Worm (Caenorhabditis elegans) whole organism, young adult: ENCODE results near the gene B0403.5.
A peak's percentile ranks its signal among the peaks of the same experiment; 100 is the strongest.

Experiments used
- B0019.2 ChIP-seq: fragments of 200-800 bp; sonication (Bioruptor generic); conservative IDR thresholded peaks from 2 replicates; pipeline ENCODE4 v1.3.6; 2022; ENCODE audit warnings: missing genetic modification reagents, missing genetic modification characterization, missing compliant biosample characterization
- D2030.7 ChIP-seq: fragments of 200-800 bp; sonication (Bioruptor generic); IDR thresholded peaks from 2 replicates; pipeline ENCODE4 v1.3.6; 2022; ENCODE audit warnings: missing genetic modification reagents, missing genetic modification characterization, missing compliant biosample characterization
- F37B4.10 ChIP-seq: fragments of 200-800 bp; sonication (Bioruptor generic); IDR thresholded peaks from 2 replicates; pipeline ENCODE4 v1.3.6; 2022; ENCODE audit warnings: missing genetic modification characterization, missing compliant biosample characterization
- T26A5.8 ChIP-seq: sonication (generic microtip); optimal IDR thresholded peaks from 2 replicates; lab custom pipeline; 2016; ENCODE audit warnings: missing genetic modification characterization, missing compliant biosample characterization
- Y53F4B.3 ChIP-seq: fragments of 200-800 bp; sonication (Bioruptor generic); IDR thresholded peaks from 2 replicates; pipeline ENCODE4 v1.3.6; 2022; ENCODE audit warnings: missing genetic modification reagents, missing genetic modification characterization, missing compliant biosample characterization
- akir-1 ChIP-seq: fragments of 200-800 bp; sonication (Bioruptor generic); optimal IDR thresholded peaks from 2 replicates; lab custom pipeline; 2018; ENCODE audit warnings: mild to moderate bottlenecking, missing genetic modification characterization, moderate library complexity, missing compliant biosample characterization
- attf-5 ChIP-seq: fragments of 200-800 bp; sonication (Bioruptor generic); optimal IDR thresholded peaks from 2 replicates; lab custom pipeline; 2018; ENCODE audit warnings: mild to moderate bottlenecking, missing genetic modification characterization, missing compliant biosample characterization
- ccch-3 ChIP-seq: fragments of 200-800 bp; sonication (Bioruptor generic); optimal IDR thresholded peaks from 2 replicates; lab custom pipeline; 2018; ENCODE audit warnings: mild to moderate bottlenecking, missing genetic modification characterization, missing compliant biosample characterization
- cebp-2 ChIP-seq: fragments of 200-800 bp; sonication (Bioruptor generic); IDR thresholded peaks from 2 replicates; pipeline ENCODE4 v1.3.6; 2022; ENCODE audit warnings: missing genetic modification characterization, missing compliant biosample characterization
- ceh-100 ChIP-seq: fragments of 200-800 bp; sonication (Bioruptor generic); IDR thresholded peaks from 2 replicates; pipeline ENCODE4 v1.3.6; 2022; ENCODE audit warnings: missing genetic modification reagents, missing genetic modification characterization, missing compliant biosample characterization
- ceh-58 ChIP-seq: fragments of 200-800 bp; sonication (Bioruptor generic); IDR thresholded peaks from 2 replicates; pipeline ENCODE4 v1.3.6; 2022; ENCODE audit warnings: missing genetic modification characterization, missing compliant biosample characterization
- die-1 ChIP-seq: sonication (generic microtip); optimal IDR thresholded peaks from 2 replicates; lab custom pipeline; 2016; ENCODE audit warnings: missing genotype, mild to moderate bottlenecking, missing genetic modification characterization, missing compliant biosample characterization
- hlh-12 ChIP-seq: sonication (generic microtip); optimal IDR thresholded peaks from 2 replicates; lab custom pipeline; 2016; ENCODE audit warnings: missing genetic modification characterization, missing compliant biosample characterization
- hmg-1.2 ChIP-seq: fragments of 200-800 bp; sonication (Bioruptor generic); IDR thresholded peaks from 2 replicates; pipeline ENCODE4 v1.3.6; 2022; ENCODE audit warnings: missing genetic modification reagents, missing genetic modification characterization, missing compliant biosample characterization
- hrde-1 ChIP-seq: sonication (generic microtip); optimal IDR thresholded peaks from 2 replicates; lab custom pipeline; 2016; ENCODE audit warnings: missing genetic modification characterization, mild to moderate bottlenecking, missing compliant biosample characterization, moderate library complexity, missing genotype, missing genetic modification reagents, borderline replicate concordance
- let-526 ChIP-seq: fragments of 200-800 bp; sonication (Bioruptor generic); IDR thresholded peaks from 2 replicates; pipeline ENCODE4 v1.3.6; 2022; ENCODE audit warnings: missing genetic modification reagents, missing genetic modification characterization, missing compliant biosample characterization
- lsy-27 ChIP-seq: sonication (generic microtip); optimal IDR thresholded peaks from 2 replicates; lab custom pipeline; 2017; ENCODE audit warnings: missing genetic modification characterization, mild to moderate bottlenecking, missing compliant biosample characterization, antibody characterized with exemption, missing genotype, borderline replicate concordance; ENCODE audit not compliant: insufficient read depth
- madf-10 ChIP-seq: sonication (generic microtip); optimal IDR thresholded peaks from 2 replicates; lab custom pipeline; 2016; ENCODE audit warnings: mild to moderate bottlenecking, missing genetic modification characterization, missing compliant biosample characterization
- madf-3 ChIP-seq: fragments of 200-800 bp; sonication (Bioruptor generic); IDR thresholded peaks from 2 replicates; pipeline ENCODE4 v1.3.6; 2022; ENCODE audit warnings: missing genetic modification reagents, missing genetic modification characterization, missing compliant biosample characterization
- mcd-1 ChIP-seq: fragments of 200-800 bp; sonication (Bioruptor generic); IDR thresholded peaks from 2 replicates; pipeline ENCODE4 v1.3.6; 2022; ENCODE audit warnings: missing genetic modification reagents, missing genetic modification characterization, missing compliant biosample characterization
- mel-28 ChIP-seq: sonication (generic microtip); optimal IDR thresholded peaks from 2 replicates; lab custom pipeline; 2016; ENCODE audit warnings: borderline replicate concordance, mild to moderate bottlenecking, missing genetic modification characterization, missing compliant biosample characterization
- nfyb-1 ChIP-seq: fragments of 200-800 bp; sonication (Bioruptor generic); IDR thresholded peaks from 2 replicates; pipeline ENCODE4 v1.3.6; 2022; ENCODE audit warnings: missing genetic modification reagents, missing genetic modification characterization, missing compliant biosample characterization
- nhr-120 ChIP-seq: fragments of 200-800 bp; sonication (Bioruptor generic); IDR thresholded peaks from 2 replicates; pipeline ENCODE4 v1.3.6; 2022; ENCODE audit warnings: missing genetic modification characterization, missing compliant biosample characterization
- nhr-179 ChIP-seq: sonication (generic microtip); optimal IDR thresholded peaks from 2 replicates; lab custom pipeline; 2016; ENCODE audit warnings: mild to moderate bottlenecking, missing genetic modification characterization, missing compliant biosample characterization
- nhr-80 ChIP-seq: sonication (generic microtip); optimal IDR thresholded peaks from 2 replicates; lab custom pipeline; 2016; ENCODE audit warnings: missing genetic modification characterization, missing compliant biosample characterization
- pbrm-1 ChIP-seq: fragments of 200-800 bp; sonication (Bioruptor generic); IDR thresholded peaks from 2 replicates; pipeline ENCODE4 v1.3.6; 2022; ENCODE audit warnings: missing genetic modification reagents, missing genetic modification characterization, missing compliant biosample characterization
- repo-1 ChIP-seq: sonication (generic microtip); optimal IDR thresholded peaks from 2 replicates; lab custom pipeline; 2017; ENCODE audit warnings: mild to moderate bottlenecking, missing genetic modification characterization, missing compliant biosample characterization
- unc-62 ChIP-seq: fragments of 150-350 bp; optimal IDR thresholded peaks from 2 replicates; lab custom pipeline; 2014; ENCODE audit warnings: missing biosample characterization, missing genetic modification reagents, missing genetic modification characterization
- xnd-1 ChIP-seq: sonication (generic microtip); optimal IDR thresholded peaks from 2 replicates; lab custom pipeline; 2016; ENCODE audit warnings: missing genotype, missing genetic modification reagents, missing genetic modification characterization, missing compliant biosample characterization
- ztf-18 ChIP-seq: sonication (generic microtip); optimal IDR thresholded peaks from 2 replicates; lab custom pipeline; 2016; ENCODE audit warnings: missing genotype, mild to moderate bottlenecking, missing genetic modification characterization, missing compliant biosample characterization

The B0403.5 gene

DNA sequence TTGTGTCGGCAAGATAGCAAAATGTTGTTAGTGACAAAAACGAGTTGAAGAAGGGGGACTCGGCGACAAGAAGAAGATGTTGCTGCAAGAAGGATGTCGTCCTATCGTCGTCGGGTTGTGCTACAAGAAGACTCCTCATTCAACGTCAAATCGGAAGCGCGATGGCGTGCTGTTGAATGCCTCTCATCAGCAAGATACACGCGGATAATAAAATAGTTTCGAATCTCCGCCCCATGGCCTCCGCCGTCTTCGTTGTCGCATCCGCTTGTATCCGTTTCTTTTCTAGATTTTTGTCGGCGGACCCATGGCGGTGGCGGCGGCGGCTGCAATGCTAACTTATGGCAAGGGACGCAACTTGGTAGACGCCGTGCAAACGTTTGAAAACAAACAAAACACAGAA, 19.5 kb upstream of the B0403.5 start:
- TF ChIP-seq F37B4.10 (GFP tag; lab: Robert Waterston, UW), result 0 out of 2 replicates have a peak, but pooled peaks have one; percentile 70
- TF ChIP-seq mel-28 (tag; lab: Kevin White, UChicago), result no peak
- TF ChIP-seq attf-5, result no peak
- TF ChIP-seq ztf-18 (tag; lab: Kevin White, UChicago), result no peak

DNA sequence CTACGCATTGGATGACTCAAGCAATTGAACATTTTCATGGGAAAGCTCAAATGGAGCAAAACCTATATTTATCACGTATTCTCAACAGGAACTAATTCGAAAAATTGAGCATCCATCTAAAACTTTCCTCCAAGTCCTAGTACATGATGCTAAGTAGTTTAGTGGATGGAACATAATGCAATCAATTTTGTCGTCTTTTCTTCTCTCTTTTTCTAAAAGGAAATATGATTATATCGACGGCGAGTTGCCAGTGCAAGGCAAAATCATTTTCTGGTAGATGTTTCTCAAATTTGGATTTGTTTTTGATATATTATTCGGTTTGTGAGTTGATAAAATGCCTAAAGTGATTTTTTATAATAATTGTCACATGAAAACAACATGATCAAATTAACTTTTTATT, 16.8 kb upstream of the B0403.5 start:
- TF ChIP-seq D2030.7, result no peak
- TF ChIP-seq unc-62, result no peak
- no peak for TF ChIP-seq pbrm-1
- no peak for TF ChIP-seq lsy-27 (tag; lab: Kevin White, UChicago)
- no peak for TF ChIP-seq mcd-1 (GFP tag; lab: Robert Waterston, UW)
- no peak for TF ChIP-seq T26A5.8
- TF ChIP-seq ceh-100 (GFP tag; lab: Robert Waterston, UW), result no peak
- no peak for TF ChIP-seq nhr-120 (GFP tag; lab: Robert Waterston, UW)
- TF ChIP-seq madf-10, result no peak
- no peak for TF ChIP-seq nhr-179 (tag; lab: Kevin White, UChicago)
- no peak for TF ChIP-seq hmg-1.2 (GFP tag; lab: Robert Waterston, UW)
- TF ChIP-seq hrde-1 (tag; lab: Kevin White, UChicago), result no peak
- no peak for TF ChIP-seq hlh-12 (tag; lab: Kevin White, UChicago)
- TF ChIP-seq, all 124 proteins: peak for 0

DNA sequence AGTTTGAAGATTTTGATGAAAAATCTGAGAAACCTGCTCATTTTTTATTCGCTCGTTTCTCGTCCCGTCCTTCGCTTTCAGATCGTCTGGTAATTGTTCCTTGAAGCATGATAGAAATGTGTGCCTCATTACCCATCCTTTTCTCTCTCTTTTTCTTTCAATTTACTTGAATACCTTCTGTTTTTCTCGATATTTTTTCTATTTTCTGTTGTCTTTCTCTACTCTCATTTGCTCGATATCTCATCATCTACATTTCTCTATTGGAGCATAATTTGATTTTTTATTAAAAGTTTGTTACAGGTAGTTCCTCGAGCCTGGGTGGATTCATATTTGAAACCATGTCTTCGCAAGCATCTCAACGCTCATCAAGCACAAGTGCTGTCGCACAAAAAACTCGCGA, 7.2 kb upstream of the B0403.5 start, which contains the start of gene ubc-17:
TSS of gene ubc-17 (plus strand) at position 301 of the 400 bp plus-strand sequence.
- TF ChIP-seq B0019.2 (GFP tag; lab: Robert Waterston, UW), result no peak
- TF ChIP-seq nfyb-1, result no peak
- TF ChIP-seq let-526 (GFP tag; lab: Robert Waterston, UW), result no peak
- no peak for TF ChIP-seq ccch-3 (GFP tag; lab: Kevin White, UChicago)
- no peak for TF ChIP-seq Y53F4B.3 (GFP tag; lab: Robert Waterston, UW)
- TF ChIP-seq D2030.7, result no peak
- no peak for TF ChIP-seq akir-1 (GFP tag; lab: Kevin White, UChicago)
- TF ChIP-seq nhr-120 (GFP tag; lab: Robert Waterston, UW), result no peak

DNA sequence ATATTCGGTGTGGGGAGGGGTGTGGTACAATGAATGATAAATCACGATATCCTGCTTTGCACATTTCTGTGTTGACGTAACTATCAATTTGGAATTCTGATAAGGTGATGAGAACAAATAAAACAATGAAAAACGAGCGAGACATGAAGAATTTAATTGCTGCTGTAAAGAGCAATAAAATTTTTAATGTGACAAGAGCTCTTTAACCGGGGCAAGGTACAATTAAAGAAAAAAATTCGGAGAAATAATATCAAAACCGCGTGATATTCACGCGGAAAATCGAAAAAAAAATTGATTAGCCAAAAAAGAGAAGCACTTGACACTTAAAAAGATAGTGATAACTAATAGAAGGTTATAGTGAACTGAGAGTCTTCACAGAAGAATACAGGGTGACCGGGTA, 3.7 kb downstream of the B0403.5 start:
- no peak for TF ChIP-seq xnd-1 (tag; lab: Kevin White, UChicago)
- TF ChIP-seq nhr-80 (tag; lab: Kevin White, UChicago), result peak; percentile 21
- TF ChIP-seq, all 124 proteins: peak for 1

DNA sequence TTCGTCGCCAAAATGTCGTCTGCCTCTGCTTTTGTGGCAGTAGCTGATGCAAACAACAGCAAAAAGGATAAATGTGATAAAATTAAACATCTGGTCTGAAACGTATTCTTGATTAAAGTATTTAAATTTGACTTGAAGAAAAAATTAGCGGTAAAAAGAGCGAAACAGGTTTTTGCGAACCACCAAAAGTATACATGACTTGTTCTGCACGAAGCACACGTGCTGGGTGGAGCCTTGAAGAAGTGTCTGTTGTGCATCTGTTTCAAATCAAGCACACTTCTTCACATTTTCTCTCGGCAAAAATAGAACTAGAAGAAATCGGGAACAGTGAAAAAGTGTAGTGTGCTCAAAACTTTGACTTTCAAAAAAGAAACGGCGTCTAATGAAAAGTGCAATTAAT, 5.7 kb downstream of the B0403.5 start, which contains the start of gene B0403.3:
TSS of gene B0403.3 (minus strand) at position 101 of the 400 bp plus-strand sequence.
- TF ChIP-seq cebp-2 (GFP tag; lab: Robert Waterston, UW), result 0 out of 2 replicates have a peak, but pooled peaks have one; percentile 21
- TF ChIP-seq let-526 (GFP tag; lab: Robert Waterston, UW), result no peak

DNA sequence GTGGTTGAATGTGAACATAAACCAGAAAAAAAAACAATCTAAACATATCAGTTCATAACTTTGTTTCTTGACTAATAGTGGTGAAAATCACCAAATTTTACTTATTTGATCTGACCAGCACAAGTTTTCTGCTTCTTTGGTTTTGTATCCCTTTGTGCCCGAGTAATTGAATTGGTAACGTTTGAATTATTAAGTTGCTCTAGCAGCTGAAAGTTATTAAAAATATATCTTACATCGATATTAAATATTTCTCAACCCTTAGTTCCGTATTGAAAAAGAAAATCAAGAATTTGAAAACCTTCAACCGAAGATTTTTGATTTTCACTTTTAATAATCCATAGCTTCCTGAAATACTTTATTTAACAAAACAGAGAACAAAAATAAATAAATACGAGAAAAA, 8.5 kb downstream of the B0403.5 start:
- no peak for TF ChIP-seq die-1 (tag; lab: Kevin White, UChicago)
- no peak for TF ChIP-seq madf-3 (GFP tag; lab: Robert Waterston, UW)
- no peak for TF ChIP-seq repo-1 (tag; lab: Kevin White, UChicago)
- TF ChIP-seq ceh-58 (GFP tag; lab: Robert Waterston, UW), result no peak
- TF ChIP-seq, all 124 proteins: peak for 0
